Worm (Caenorhabditis elegans) whole organism, L4 larva: ENCODE results near the gene srh-127.

Experiments used
- F37D6.2 ChIP-seq: sonication (generic microtip); optimal IDR thresholded peaks from 2 replicates; lab custom pipeline; 2016; ENCODE audit warnings: mild to moderate bottlenecking, missing genetic modification characterization, missing compliant biosample characterization
- F49E8.2 ChIP-seq: sonication (generic microtip); optimal IDR thresholded peaks from 2 replicates; lab custom pipeline; 2016; ENCODE audit warnings: missing compliant biosample characterization, mild to moderate bottlenecking, missing genetic modification characterization, borderline replicate concordance
- aha-1 ChIP-seq: fragments of 150-350 bp; peaks from one replicate; lab custom pipeline; 2014; ENCODE audit warnings: missing biosample characterization, missing genetic modification characterization
- attf-4 ChIP-seq: sonication (generic microtip); optimal IDR thresholded peaks from 3 replicates; lab custom pipeline; 2017; ENCODE audit warnings: missing biosample characterization, missing genetic modification characterization
- ceh-62 ChIP-seq: sonication (generic microtip); optimal IDR thresholded peaks from 2 replicates; lab custom pipeline; 2017; ENCODE audit warnings: missing biosample characterization, missing genetic modification characterization
- ceh-82 ChIP-seq: sonication (generic microtip); optimal IDR thresholded peaks from 2 replicates; lab custom pipeline; 2017; ENCODE audit warnings: missing biosample characterization, missing genetic modification characterization
- ces-1 ChIP-seq: fragments of 150-350 bp; sonication (generic microtip); optimal IDR thresholded peaks from 4 replicates; lab custom pipeline; 2014; ENCODE audit warnings: missing biosample characterization, missing genetic modification reagents, missing genetic modification characterization
- daf-16 ChIP-seq, 3 experiments: sonication (generic microtip); optimal IDR thresholded peaks; 2 replicates each; lab custom pipeline; 2016 to 2017; ENCODE audit warnings: missing genetic modification characterization in 3 of 3, missing genetic modification reagents in 3 of 3, mild to moderate bottlenecking in 2 of 3, missing compliant biosample characterization in 2 of 3, missing biosample characterization in 1 of 3, moderate library complexity in 1 of 3
- daf-19 ChIP-seq: fragments of 200-800 bp; sonication (Bioruptor generic); conservative IDR thresholded peaks from 2 replicates; pipeline ENCODE4 v1.3.6; 2022; ENCODE audit warnings: missing genetic modification characterization, missing compliant biosample characterization
- daf-8 ChIP-seq: fragments of 200-800 bp; sonication (Bioruptor generic); IDR thresholded peaks from 2 replicates; pipeline ENCODE4 v1.3.6; 2022; ENCODE audit warnings: missing genetic modification characterization, missing compliant biosample characterization
- dmd-6 ChIP-seq: fragments of 200-800 bp; sonication (Bioruptor generic); IDR thresholded peaks from 2 replicates; pipeline ENCODE4 v1.3.6; 2022; ENCODE audit warnings: missing genetic modification reagents, missing genetic modification characterization, missing compliant biosample characterization
- dmd-8 ChIP-seq: fragments of 200-800 bp; sonication (Bioruptor generic); IDR thresholded peaks from 2 replicates; pipeline ENCODE4 v1.3.6; 2022; ENCODE audit warnings: missing genetic modification characterization, missing compliant biosample characterization
- dmd-9 ChIP-seq: fragments of 200-800 bp; sonication (Bioruptor generic); IDR thresholded peaks from 2 replicates; pipeline ENCODE4 v1.3.6; 2022; ENCODE audit warnings: missing genetic modification reagents, missing genetic modification characterization, missing compliant biosample characterization
- dpl-1 ChIP-seq: fragments of 150-350 bp; optimal IDR thresholded peaks from 2 replicates; lab custom pipeline; 2014; ENCODE audit warnings: missing biosample characterization, missing genetic modification reagents, missing genetic modification characterization
- dve-1 ChIP-seq: sonication (generic microtip); optimal IDR thresholded peaks from 2 replicates; lab custom pipeline; 2017; ENCODE audit warnings: antibody characterized with exemption, mild to moderate bottlenecking, missing genetic modification characterization, missing compliant biosample characterization; ENCODE audit not compliant: insufficient read depth
- egl-43 ChIP-seq: fragments of 200-800 bp; sonication (Bioruptor generic); IDR thresholded peaks from 2 replicates; pipeline ENCODE4 v1.3.6; 2022; ENCODE audit warnings: missing genetic modification reagents, missing genetic modification characterization, missing compliant biosample characterization
- fos-1 ChIP-seq: fragments of 150-350 bp; optimal IDR thresholded peaks from 2 replicates; lab custom pipeline; 2014; ENCODE audit warnings: missing biosample characterization, missing genetic modification characterization
- gei-8 ChIP-seq: fragments of 200-800 bp; sonication (Bioruptor generic); optimal IDR thresholded peaks from 2 replicates; lab custom pipeline; 2018; ENCODE audit warnings: mild to moderate bottlenecking, missing genetic modification characterization, missing compliant biosample characterization
- hlh-11 ChIP-seq: fragments of 200-800 bp; sonication (Bioruptor generic); optimal IDR thresholded peaks from 2 replicates; lab custom pipeline; 2018; ENCODE audit warnings: mild to moderate bottlenecking, missing genetic modification characterization, missing compliant biosample characterization
- hmg-1.1 ChIP-seq: fragments of 200-800 bp; sonication (Bioruptor generic); IDR thresholded peaks from 2 replicates; pipeline ENCODE4 v1.3.6; 2022; ENCODE audit warnings: missing genetic modification reagents, missing genetic modification characterization, missing compliant biosample characterization
- lin-15B ChIP-seq: fragments of 150-350 bp; sonication (generic microtip); optimal IDR thresholded peaks from 3 replicates; lab custom pipeline; 2014; ENCODE audit warnings: missing biosample characterization, missing genetic modification characterization
- lin-29 ChIP-seq: fragments of 200-800 bp; sonication (Bioruptor generic); IDR thresholded peaks from 2 replicates; pipeline ENCODE4 v1.3.6; 2022; ENCODE audit warnings: missing genetic modification reagents, missing genetic modification characterization, missing compliant biosample characterization
- lin-38 ChIP-seq: fragments of 200-800 bp; sonication (Bioruptor generic); IDR thresholded peaks from 2 replicates; pipeline ENCODE4 v1.3.6; 2022; ENCODE audit warnings: missing genetic modification reagents, missing genetic modification characterization, missing compliant biosample characterization
- lin-39 ChIP-seq: fragments of 150-350 bp; optimal IDR thresholded peaks from 2 replicates; lab custom pipeline; 2014; ENCODE audit warnings: missing biosample characterization, missing genetic modification reagents, missing genetic modification characterization
- madf-9 ChIP-seq: fragments of 200-800 bp; sonication (Bioruptor generic); conservative IDR thresholded peaks from 2 replicates; pipeline ENCODE4 v1.3.6; 2022; ENCODE audit warnings: missing genetic modification reagents, missing genetic modification characterization, missing compliant biosample characterization
- mxl-2 ChIP-seq: fragments of 200-800 bp; sonication (Bioruptor generic); conservative IDR thresholded peaks from 2 replicates; pipeline ENCODE4 v1.3.6; 2022; ENCODE audit warnings: missing genetic modification reagents, missing genetic modification characterization, missing compliant biosample characterization
- mxl-3 ChIP-seq: fragments of 200-800 bp; sonication (Bioruptor generic); optimal IDR thresholded peaks from 2 replicates; lab custom pipeline; 2018; ENCODE audit warnings: mild to moderate bottlenecking, missing genetic modification characterization, missing compliant biosample characterization
- nhr-102 ChIP-seq: sonication (generic microtip); optimal IDR thresholded peaks from 2 replicates; lab custom pipeline; 2016; ENCODE audit warnings: mild to moderate bottlenecking, missing genetic modification characterization, moderate library complexity, missing compliant biosample characterization
- nhr-11 ChIP-seq: fragments of 150-350 bp; optimal IDR thresholded peaks from 2 replicates; lab custom pipeline; 2014; ENCODE audit warnings: missing biosample characterization, missing genetic modification characterization
- nhr-111 ChIP-seq: fragments of 200-800 bp; sonication (Bioruptor generic); optimal IDR thresholded peaks from 2 replicates; lab custom pipeline; 2018; ENCODE audit warnings: mild to moderate bottlenecking, missing genetic modification characterization, missing compliant biosample characterization
- nhr-25 ChIP-seq: sonication (generic microtip); optimal IDR thresholded peaks from 2 replicates; lab custom pipeline; 2017; ENCODE audit warnings: missing genetic modification characterization, mild to moderate bottlenecking, missing compliant biosample characterization, antibody characterized with exemption, moderate library complexity, borderline replicate concordance; ENCODE audit not compliant: insufficient read depth
- nhr-28 ChIP-seq: fragments of 150-350 bp; optimal IDR thresholded peaks from 2 replicates; lab custom pipeline; 2014; ENCODE audit warnings: missing biosample characterization, missing genetic modification characterization
- nhr-41 ChIP-seq: fragments of 200-800 bp; sonication (Bioruptor generic); IDR thresholded peaks from 2 replicates; pipeline ENCODE4 v1.3.6; 2022; ENCODE audit warnings: missing genetic modification reagents, missing genetic modification characterization, missing compliant biosample characterization
- nhr-48 ChIP-seq: sonication (generic microtip); optimal IDR thresholded peaks from 2 replicates; lab custom pipeline; 2016; ENCODE audit warnings: mild to moderate bottlenecking, missing genetic modification characterization, missing compliant biosample characterization
- nhr-6 ChIP-seq: fragments of 150-350 bp; optimal IDR thresholded peaks from 2 replicates; lab custom pipeline; 2014; ENCODE audit warnings: missing biosample characterization, missing genetic modification characterization
- php-3 ChIP-seq: fragments of 200-800 bp; sonication (Bioruptor generic); IDR thresholded peaks from 2 replicates; pipeline ENCODE4 v1.3.6; 2022; ENCODE audit warnings: missing genetic modification reagents, missing genetic modification characterization, missing compliant biosample characterization
- pqm-1 ChIP-seq: sonication (generic microtip); optimal IDR thresholded peaks from 2 replicates; lab custom pipeline; 2017; ENCODE audit warnings: missing biosample characterization, missing genetic modification characterization
- rbr-2 ChIP-seq: sonication (generic microtip); optimal IDR thresholded peaks from 2 replicates; lab custom pipeline; 2016; ENCODE audit warnings: missing genotype, missing genetic modification characterization, missing compliant biosample characterization
- skn-1 ChIP-seq: fragments of 150-350 bp; optimal IDR thresholded peaks from 2 replicates; lab custom pipeline; 2014; ENCODE audit warnings: missing biosample characterization, missing genetic modification characterization
- spr-3 ChIP-seq: fragments of 200-800 bp; sonication (Bioruptor generic); optimal IDR thresholded peaks from 2 replicates; lab custom pipeline; 2018; ENCODE audit warnings: mild to moderate bottlenecking, missing genetic modification characterization, missing compliant biosample characterization
- tra-1 ChIP-seq: fragments of 200-800 bp; sonication (Bioruptor generic); IDR thresholded peaks from 2 replicates; pipeline ENCODE4 v1.3.6; 2022; ENCODE audit warnings: missing genetic modification reagents, missing genetic modification characterization, missing compliant biosample characterization
- unc-62 ChIP-seq, 3 experiments: fragments of 150-350 bp in 1 of 3; sonication (generic microtip); optimal IDR thresholded peaks in 2 of 3; peaks in 1 of 3; 1 replicate in 1 of 3; 2 replicates in 2 of 3; lab custom pipeline; 2014 to 2017; ENCODE audit warnings: missing biosample characterization in 3 of 3, missing genetic modification characterization in 3 of 3, missing genetic modification reagents in 3 of 3, missing genotype in 1 of 3
- vab-7 ChIP-seq: fragments of 200-800 bp; sonication (Bioruptor generic); IDR thresholded peaks from 2 replicates; pipeline ENCODE4 v1.3.6; 2022; ENCODE audit warnings: missing genetic modification reagents, missing genetic modification characterization, missing compliant biosample characterization
- zip-11 ChIP-seq: fragments of 200-800 bp; sonication (Bioruptor generic); IDR thresholded peaks from 2 replicates; pipeline ENCODE4 v1.3.6; 2022; ENCODE audit warnings: missing genetic modification characterization, missing compliant biosample characterization
- ztf-11 ChIP-seq: fragments of 150-350 bp; optimal IDR thresholded peaks from 2 replicates; lab custom pipeline; 2014; ENCODE audit warnings: missing biosample characterization, missing genetic modification characterization
- ztf-7 ChIP-seq: fragments of 150-350 bp; optimal IDR thresholded peaks from 2 replicates; lab custom pipeline; 2014; ENCODE audit warnings: missing biosample characterization, missing genetic modification characterization

srh-127 gene

ce11 chrV:2880356-2880755 lies 12.7 kb upstream of the srh-127 start (continued):
- TF ChIP-seq ceh-62 (no peak), F37D6.2 (tag; lab: Kevin White, UChicago) (no peak), rbr-2 (tag; lab: Kevin White, UChicago) (no peak), php-3 (GFP tag; lab: Robert Waterston, UW) (peak; percentile 75), dmd-8 (GFP tag; lab: Robert Waterston, UW) (no peak), nhr-111 (no peak), dmd-9 (GFP tag; lab: Robert Waterston, UW) (no peak), nhr-25 (tag; lab: Kevin White, UChicago) (no peak), lin-39 (tag; lab: Kevin White, UChicago) (no peak), nhr-28 (tag; lab: Kevin White, UChicago) (peak; percentile 86), unc-62 (GFP tag; optimal IDR thresholded peaks at IDR 0.05 in 1 of 2; lab: Kevin White, UChicago) (peak in 1 of 2 experiments; percentile 70), unc-62 (tag; optimal IDR thresholded peaks at IDR 0.05; lab: Kevin White, UChicago) (no peak), mxl-3 (GFP tag; lab: Kevin White, UChicago) (no peak), ztf-11 (tag; lab: Kevin White, UChicago) (no peak), mxl-2 (GFP tag; lab: Robert Waterston, UW) (no peak), daf-8 (GFP tag; lab: Robert Waterston, UW) (no peak), gei-8 (GFP tag; lab: Kevin White, UChicago) (no peak), spr-3 (no peak), ceh-82 (tag; lab: Kevin White, UChicago) (no peak), dve-1 (tag; lab: Kevin White, UChicago) (peak; percentile 47), egl-43 (GFP tag; lab: Robert Waterston, UW) (no peak), fos-1 (no peak), hlh-11 (tag; lab: Kevin White, UChicago) (no peak), lin-29 (GFP tag; lab: Robert Waterston, UW) (no peak), skn-1 (no peak)

ce11 chrV:2881016-2881415 lies 12.1 kb upstream of the srh-127 start, which contains the start of gene ifc-1:
Gene ifc-1 (plus strand): TSS chrV:2881393.
- TF ChIP-seq dve-1 (tag; lab: Kevin White, UChicago) (peak; percentile 33), zip-11 (GFP tag; lab: Robert Waterston, UW) (no peak), nhr-28 (tag; lab: Kevin White, UChicago) (peak; percentile 52), dmd-6 (peak; percentile 46), hlh-11 (tag; lab: Kevin White, UChicago) (peak; percentile 13), ceh-62 (no peak), daf-16 (GFP tag; optimal IDR thresholded peaks at IDR 0.05; lab: Kevin White, UChicago) (no peak), daf-16 (tag; optimal IDR thresholded peaks at IDR 0.05; lab: Kevin White, UChicago) (peak; percentile 76)

ce11 chrV:2881565-2881964 lies 11.5 kb upstream of the srh-127 start:
- TF ChIP-seq madf-9 (GFP tag; lab: Robert Waterston, UW) (no peak), nhr-41 (no peak), daf-16 (GFP tag; optimal IDR thresholded peaks at IDR 0.05; lab: Kevin White, UChicago) (no peak), daf-16 (tag; optimal IDR thresholded peaks at IDR 0.05; lab: Kevin White, UChicago) (peak; percentile 55), nhr-6 (tag; lab: Kevin White, UChicago) (no peak), dmd-6 (peak; percentile 81), ceh-62 (no peak), tra-1 (GFP tag; lab: Robert Waterston, UW) (no peak), nhr-11 (tag; lab: Kevin White, UChicago) (no peak), attf-4 (tag; lab: Kevin White, UChicago) (no peak), gei-8 (GFP tag; lab: Kevin White, UChicago) (no peak), dmd-9 (GFP tag; lab: Robert Waterston, UW) (no peak), aha-1 (tag; lab: Kevin White, UChicago) (peak; percentile 70), dve-1 (tag; lab: Kevin White, UChicago) (peak; percentile 47), hmg-1.1 (GFP tag; lab: Robert Waterston, UW) (no peak), php-3 (GFP tag; lab: Robert Waterston, UW) (no peak), lin-15B (no peak), lin-38 (GFP tag; lab: Robert Waterston, UW) (no peak), ces-1 (no peak), nhr-48 (no peak), F49E8.2 (tag; lab: Kevin White, UChicago) (no peak), ztf-7 (tag; lab: Kevin White, UChicago) (no peak), pqm-1 (peak; percentile 11), dpl-1 (no peak), nhr-102 (tag; lab: Kevin White, UChicago) (no peak), daf-19 (GFP tag; lab: Robert Waterston, UW) (no peak), fos-1 (no peak), ztf-11 (tag; lab: Kevin White, UChicago) (no peak), vab-7 (no peak)
